Worm (Caenorhabditis elegans) whole organism, late embryonic: ENCODE measurements around the gene gst-41.

Experiments used
- C38D4.7 ChIP-seq: fragments of 200-800 bp; sonication (Bioruptor generic); optimal IDR thresholded peaks from 2 replicates; lab custom pipeline; 2018; ENCODE audit warnings: mild to moderate bottlenecking, missing genetic modification characterization, moderate library complexity, missing compliant biosample characterization
- ama-1 ChIP-seq: fragments of 150-350 bp; optimal IDR thresholded peaks from 2 replicates; lab custom pipeline; 2014
- ceh-6 ChIP-seq: fragments of 200-800 bp; sonication (Bioruptor generic); optimal IDR thresholded peaks from 2 replicates; lab custom pipeline; 2018; ENCODE audit warnings: mild to moderate bottlenecking, missing genetic modification characterization, missing compliant biosample characterization
- eyg-1 ChIP-seq: sonication (generic microtip); optimal IDR thresholded peaks from 2 replicates; lab custom pipeline; 2016; ENCODE audit warnings: missing genotype, missing genetic modification characterization, missing compliant biosample characterization
- mec-3 ChIP-seq: sonication (generic microtip); optimal IDR thresholded peaks from 2 replicates; lab custom pipeline; 2016; ENCODE audit warnings: borderline replicate concordance, missing genetic modification characterization, missing compliant biosample characterization
- nhr-11 ChIP-seq: fragments of 150-350 bp; optimal IDR thresholded peaks from 2 replicates; lab custom pipeline; 2014; ENCODE audit warnings: missing biosample characterization, missing genetic modification characterization
- nhr-232 ChIP-seq: sonication (generic microtip); optimal IDR thresholded peaks from 2 replicates; lab custom pipeline; 2016; ENCODE audit warnings: missing genetic modification characterization, missing compliant biosample characterization
- sox-4 ChIP-seq: sonication (generic microtip); optimal IDR thresholded peaks from 2 replicates; lab custom pipeline; 2017; ENCODE audit warnings: mild to moderate bottlenecking, missing genetic modification characterization, inconsistent platforms, missing compliant biosample characterization
- tbx-2 ChIP-seq: sonication (generic microtip); optimal IDR thresholded peaks from 2 replicates; lab custom pipeline; 2016; ENCODE audit warnings: missing genetic modification characterization, missing compliant biosample characterization
- unc-86 ChIP-seq: sonication (generic microtip); optimal IDR thresholded peaks from 2 replicates; lab custom pipeline; 2016; ENCODE audit warnings: missing genetic modification characterization, missing compliant biosample characterization
- zip-5 ChIP-seq: sonication (generic microtip); optimal IDR thresholded peaks from 2 replicates; lab custom pipeline; 2016; ENCODE audit warnings: missing genetic modification characterization, missing compliant biosample characterization

ce11 chrV:7399202-7399601 is at the start of gene gst-41:
- TF ChIP-seq C38D4.7 (GFP tag; lab: Kevin White, UChicago) (no peak), eyg-1 (no peak), zip-5 (tag; lab: Kevin White, UChicago) (no peak), nhr-232 (tag; lab: Kevin White, UChicago) (no peak), nhr-11 (tag; lab: Kevin White, UChicago) (no peak), unc-86 (no peak), mec-3 (tag; lab: Kevin White, UChicago) (no peak), sox-4 (no peak), tbx-2 (tag; lab: Kevin White, UChicago) (no peak), ama-1 (no peak), ceh-6 (GFP tag; lab: Kevin White, UChicago) (no peak)
